Fruit fly (Drosophila melanogaster) whole organism, embryonic: ENCODE measurements around the gene nudC.
A peak's percentile ranks its signal among the peaks of the same experiment; 100 is the strongest.

ENCODE experiments used
- Atf3 ChIP-seq: fragments of 200-800 bp; sonication (Bioruptor generic); optimal IDR thresholded peaks from 3 replicates; lab custom pipeline; 2016; ENCODE audit warnings: missing biosample characterization, missing genetic modification characterization
- Bteb2 ChIP-seq: fragments of 200-800 bp; sonication (Bioruptor generic); optimal IDR thresholded peaks from 2 replicates; lab custom pipeline; 2016; ENCODE audit warnings: missing biosample characterization, missing genetic modification characterization
- CG10267 ChIP-seq: fragments of 200-800 bp; sonication (Bioruptor generic); optimal IDR thresholded peaks from 2 replicates; lab custom pipeline; 2018; ENCODE audit warnings: missing biosample characterization, mild to moderate bottlenecking, missing genetic modification characterization, moderate library complexity
- CG11398 ChIP-seq: fragments of 200-800 bp; sonication (Bioruptor generic); optimal IDR thresholded peaks from 2 replicates; lab custom pipeline; 2016; ENCODE audit warnings: missing biosample characterization, missing genetic modification characterization
- CG11560 ChIP-seq: fragments of 200-800 bp; sonication (Bioruptor generic); IDR thresholded peaks from 3 replicates; pipeline ENCODE4 v1.3.6; 2022; ENCODE audit warnings: missing biosample characterization, missing genetic modification characterization
- CG11695 ChIP-seq: fragments of 200-800 bp; sonication (Bioruptor generic); IDR thresholded peaks from 3 replicates; pipeline ENCODE4 v1.3.6; 2022; ENCODE audit warnings: missing biosample characterization, missing genetic modification characterization
- CG12659 ChIP-seq: fragments of 200-800 bp; sonication (Bioruptor generic); optimal IDR thresholded peaks from 3 replicates; lab custom pipeline; 2017; ENCODE audit warnings: mild to moderate bottlenecking, missing biosample characterization, missing genetic modification reagents, missing genetic modification characterization
- CG13624 ChIP-seq: fragments of 200-800 bp; sonication (Bioruptor generic); optimal IDR thresholded peaks from 2 replicates; lab custom pipeline; 2016; ENCODE audit warnings: missing biosample characterization, missing genetic modification characterization
- CG13775 ChIP-seq: fragments of 200-800 bp; sonication (Bioruptor generic); optimal IDR thresholded peaks from 3 replicates; lab custom pipeline; 2017; ENCODE audit warnings: missing biosample characterization, mild to moderate bottlenecking, missing genetic modification characterization
- CG15601 ChIP-seq: fragments of 200-800 bp; sonication (Bioruptor generic); optimal IDR thresholded peaks from 3 replicates; lab custom pipeline; 2019; ENCODE audit warnings: missing biosample characterization, mild to moderate bottlenecking, missing genetic modification characterization, moderate library complexity
- CG1603 ChIP-seq: fragments of 200-800 bp; sonication (Bioruptor generic); optimal IDR thresholded peaks from 2 replicates; lab custom pipeline; 2019; ENCODE audit warnings: missing biosample characterization, mild to moderate bottlenecking, missing genetic modification characterization, moderate library complexity
- CG17359 ChIP-seq: fragments of 200-800 bp; sonication (Bioruptor generic); optimal IDR thresholded peaks from 3 replicates; lab custom pipeline; 2018; ENCODE audit warnings: missing biosample characterization, mild to moderate bottlenecking, missing genetic modification characterization, moderate library complexity
- CG17361 ChIP-seq: fragments of 200-800 bp; sonication (Bioruptor generic); IDR thresholded peaks from 3 replicates; pipeline ENCODE4 v1.3.6; 2022; ENCODE audit warnings: missing biosample characterization, missing genetic modification characterization
- CG2889 ChIP-seq: fragments of 200-800 bp; sonication (Bioruptor generic); IDR thresholded peaks from 3 replicates; pipeline ENCODE4 v1.3.6; 2022; ENCODE audit warnings: missing biosample characterization, missing genetic modification characterization
- CG3065 ChIP-seq: fragments of 200-800 bp; sonication (Bioruptor generic); optimal IDR thresholded peaks from 2 replicates; lab custom pipeline; 2016; ENCODE audit warnings: missing biosample characterization, missing genetic modification characterization
- CG32532 ChIP-seq: fragments of 200-800 bp; sonication (Bioruptor generic); IDR thresholded peaks from 2 replicates; pipeline ENCODE4 v1.3.6; 2022; ENCODE audit warnings: missing biosample characterization, missing genetic modification characterization
- CG4730 ChIP-seq: fragments of 200-800 bp; sonication (Bioruptor generic); IDR thresholded peaks from 2 replicates; pipeline ENCODE4 v1.3.6; 2022; ENCODE audit warnings: missing biosample characterization, missing genetic modification characterization
- CG6272 ChIP-seq: fragments of 200-800 bp; sonication (Bioruptor generic); IDR thresholded peaks from 2 replicates; pipeline ENCODE4 v1.3.6; 2022; ENCODE audit warnings: missing biosample characterization, missing genetic modification characterization
- CG6854 ChIP-seq: fragments of 200-800 bp; sonication (Bioruptor generic); optimal IDR thresholded peaks from 3 replicates; lab custom pipeline; 2017; ENCODE audit warnings: missing biosample characterization, mild to moderate bottlenecking, missing genetic modification characterization
- CG7271 ChIP-seq: fragments of 200-800 bp; sonication (Bioruptor generic); optimal IDR thresholded peaks from 2 replicates; lab custom pipeline; 2018; ENCODE audit warnings: missing biosample characterization, mild to moderate bottlenecking, missing genetic modification characterization, moderate library complexity
- CG7928 ChIP-seq: fragments of 200-800 bp; sonication (Bioruptor generic); optimal IDR thresholded peaks from 2 replicates; lab custom pipeline; 2017; ENCODE audit warnings: missing biosample characterization, mild to moderate bottlenecking, missing genetic modification characterization
- CG8478 ChIP-seq: fragments of >200 bp; optimal IDR thresholded peaks from 2 replicates; lab custom pipeline; 2018
- CHES-1-like ChIP-seq: fragments of 200-800 bp; sonication (Bioruptor generic); optimal IDR thresholded peaks from 2 replicates; lab custom pipeline; 2016; ENCODE audit warnings: missing biosample characterization, missing genetic modification characterization
- D19A ChIP-seq: fragments of 200-800 bp; optimal IDR thresholded peaks from 3 replicates; lab custom pipeline; 2019; ENCODE audit warnings: missing biosample characterization, mild to moderate bottlenecking, missing genetic modification characterization, moderate library complexity
- E2f2 ChIP-seq: fragments of 200-800 bp; sonication (Bioruptor generic); IDR thresholded peaks from 2 replicates; pipeline ENCODE4 v1.3.6; 2022; ENCODE audit warnings: missing biosample characterization, missing genetic modification characterization
- Fer2 ChIP-seq: fragments of 200-800 bp; sonication (Bioruptor generic); optimal IDR thresholded peaks from 2 replicates; lab custom pipeline; 2018; ENCODE audit warnings: missing biosample characterization, mild to moderate bottlenecking, missing genetic modification characterization, moderate library complexity
- Hsf ChIP-seq: fragments of 200-800 bp; sonication (Bioruptor generic); optimal IDR thresholded peaks from 3 replicates; lab custom pipeline; 2016; ENCODE audit warnings: missing biosample characterization, missing genetic modification characterization
- Lhr ChIP-seq: fragments of 200-800 bp; sonication (Bioruptor generic); optimal IDR thresholded peaks from 3 replicates; lab custom pipeline; 2017; ENCODE audit warnings: mild to moderate bottlenecking, missing biosample characterization, missing genetic modification reagents, missing genetic modification characterization
- Lpt ChIP-seq: fragments of >200 bp; optimal IDR thresholded peaks from 2 replicates; lab custom pipeline; 2018; ENCODE audit warnings: missing biosample characterization, missing genetic modification characterization
- MESR4 ChIP-seq: fragments of 200-800 bp; sonication (Bioruptor generic); optimal IDR thresholded peaks from 2 replicates; lab custom pipeline; 2018; ENCODE audit warnings: missing biosample characterization, mild to moderate bottlenecking, missing genetic modification characterization, moderate library complexity
- Meics ChIP-seq: fragments of 200-800 bp; sonication (Bioruptor generic); optimal IDR thresholded peaks from 2 replicates; lab custom pipeline; 2017; ENCODE audit warnings: missing biosample characterization, mild to moderate bottlenecking, missing genetic modification characterization
- Neu2 ChIP-seq: fragments of 200-800 bp; sonication (Bioruptor generic); optimal IDR thresholded peaks from 3 replicates; lab custom pipeline; 2016; ENCODE audit warnings: missing biosample characterization, missing genetic modification characterization, borderline replicate concordance
- Sox100B ChIP-seq: fragments of 200-800 bp; sonication (Bioruptor generic); optimal IDR thresholded peaks from 3 replicates; lab custom pipeline; 2018; ENCODE audit warnings: missing biosample characterization, mild to moderate bottlenecking, missing genetic modification characterization
- az2 ChIP-seq: fragments of 200-800 bp; sonication (Bioruptor generic); optimal IDR thresholded peaks from 3 replicates; lab custom pipeline; 2016; ENCODE audit warnings: missing biosample characterization, missing genetic modification characterization
- corto ChIP-seq: fragments of 200-800 bp; sonication (Bioruptor generic); optimal IDR thresholded peaks from 2 replicates; lab custom pipeline; 2016; ENCODE audit warnings: missing biosample characterization, mild to moderate bottlenecking, missing genetic modification characterization, moderate library complexity
- dpn ChIP-seq, 2 experiments: fragments of 200-800 bp; sonication (Bioruptor generic); optimal IDR thresholded peaks; 3 replicates each; lab custom pipeline; 2016; ENCODE audit warnings: missing biosample characterization in 2 of 2, missing genetic modification characterization in 2 of 2
- ewg ChIP-seq: fragments of 200-800 bp; sonication (Bioruptor generic); optimal IDR thresholded peaks from 3 replicates; lab custom pipeline; 2017; ENCODE audit warnings: mild to moderate bottlenecking, missing biosample characterization, missing genetic modification reagents, missing genetic modification characterization
- eyg ChIP-seq: fragments of 200-800 bp; sonication (Bioruptor generic); optimal IDR thresholded peaks from 3 replicates; lab custom pipeline; 2016; ENCODE audit warnings: missing biosample characterization, missing genetic modification characterization
- ftz-f1 ChIP-seq: fragments of 200-800 bp; sonication (Bioruptor generic); optimal IDR thresholded peaks from 2 replicates; lab custom pipeline; 2016; ENCODE audit warnings: missing biosample characterization, missing genetic modification characterization
- gcm ChIP-seq: fragments of 200-800 bp; sonication (Bioruptor generic); optimal IDR thresholded peaks from 2 replicates; lab custom pipeline; 2019; ENCODE audit warnings: missing biosample characterization, mild to moderate bottlenecking, missing genetic modification characterization, moderate library complexity
- gcm2 ChIP-seq: fragments of 200-800 bp; sonication (Bioruptor generic); optimal IDR thresholded peaks from 2 replicates; lab custom pipeline; 2016; ENCODE audit warnings: missing biosample characterization, missing genetic modification characterization
- ham ChIP-seq: fragments of 200-800 bp; sonication (Bioruptor generic); IDR thresholded peaks from 2 replicates; pipeline ENCODE4 v1.3.6; 2022; ENCODE audit warnings: missing biosample characterization, missing genetic modification characterization
- her ChIP-seq: fragments of 200-800 bp; sonication (Bioruptor generic); optimal IDR thresholded peaks from 2 replicates; lab custom pipeline; 2016; ENCODE audit warnings: missing biosample characterization, missing genetic modification characterization
- jumu ChIP-seq: fragments of 200-800 bp; sonication (Bioruptor generic); optimal IDR thresholded peaks from 3 replicates; lab custom pipeline; 2016; ENCODE audit warnings: missing biosample characterization, missing genetic modification characterization
- odd ChIP-seq: fragments of 200-800 bp; sonication (Bioruptor generic); optimal IDR thresholded peaks from 2 replicates; lab custom pipeline; 2017; ENCODE audit warnings: missing biosample characterization, mild to moderate bottlenecking, missing genetic modification characterization
- pb ChIP-seq: fragments of 200-800 bp; sonication (Bioruptor generic); optimal IDR thresholded peaks from 3 replicates; lab custom pipeline; 2016; ENCODE audit warnings: missing biosample characterization, missing genetic modification characterization
- pros ChIP-seq: fragments of 200-800 bp; sonication (Bioruptor generic); optimal IDR thresholded peaks from 3 replicates; lab custom pipeline; 2019; ENCODE audit warnings: missing biosample characterization, mild to moderate bottlenecking, missing genetic modification characterization, moderate library complexity
- pzg ChIP-seq: fragments of 200-800 bp; sonication (Bioruptor generic); optimal IDR thresholded peaks from 3 replicates; lab custom pipeline; 2018; ENCODE audit warnings: missing biosample characterization, mild to moderate bottlenecking, missing genetic modification characterization, moderate library complexity
- ro ChIP-seq: fragments of 200-800 bp; sonication (Bioruptor generic); IDR thresholded peaks from 2 replicates; pipeline ENCODE4 v1.3.6; 2022; ENCODE audit warnings: missing biosample characterization, missing genetic modification characterization
- row ChIP-seq: fragments of 200-800 bp; sonication (Bioruptor generic); IDR thresholded peaks from 3 replicates; pipeline ENCODE4 v1.3.6; 2022; ENCODE audit warnings: missing biosample characterization, missing genetic modification characterization
- sima ChIP-seq: fragments of 200-800 bp; sonication (Bioruptor generic); optimal IDR thresholded peaks from 2 replicates; lab custom pipeline; 2016; ENCODE audit warnings: missing biosample characterization, missing genetic modification characterization
- slp2 ChIP-seq: fragments of 200-800 bp; sonication (Bioruptor generic); optimal IDR thresholded peaks from 2 replicates; lab custom pipeline; 2016; ENCODE audit warnings: missing biosample characterization, missing genetic modification characterization
- tin ChIP-seq: fragments of 200-800 bp; sonication (Bioruptor generic); optimal IDR thresholded peaks from 3 replicates; lab custom pipeline; 2016; ENCODE audit warnings: missing biosample characterization, missing genetic modification characterization

nudC gene

dm6 chr3L:16786728-16787127 lies 18.1 kb upstream of the nudC start, which contains the start of gene eIF3e (continued):
- TF ChIP-seq odd (GFP tag; lab: Kevin White, UChicago) (no peak), CG11560 (tag; lab: Robert Waterston, UW) (no peak), jumu (GFP tag; lab: Kevin White, UChicago) (no peak), CG1603 (tag; lab: Kevin White, UChicago) (no peak), Neu2 (no peak), CG7928 (GFP tag; lab: Kevin White, UChicago) (no peak), sima (no peak), CG8478 (lab: Kevin White, UChicago) (no peak), Fer2 (tag; lab: Kevin White, UChicago) (no peak), Lpt (GFP tag; lab: Kevin White, UChicago) (no peak), Lhr (peak; percentile 62), ro (no peak), CG11695 (GFP tag; lab: Robert Waterston, UW) (no peak), Atf3 (GFP tag; lab: Kevin White, UChicago) (no peak), row (GFP tag; lab: Robert Waterston, UW) (peak; percentile 51), CG32532 (GFP tag; lab: Robert Waterston, UW) (no peak), ewg (no peak), pros (GFP tag; lab: Kevin White, UChicago) (no peak), CG6854 (GFP tag; lab: Kevin White, UChicago) (no peak), pzg (GFP tag; lab: Kevin White, UChicago) (peak; percentile 50), E2f2 (peak; percentile 89), CG7271 (tag; lab: Kevin White, UChicago) (no peak), az2 (GFP tag; lab: Kevin White, UChicago) (no peak), CG2889 (GFP tag; lab: Robert Waterston, UW) (no peak), CG17361 (GFP tag; lab: Robert Waterston, UW) (no peak), Sox100B (no peak), tin (GFP tag; lab: Kevin White, UChicago) (no peak), eyg (GFP tag; lab: Kevin White, UChicago) (no peak), D19A (tag; lab: Kevin White, UChicago) (no peak), CG6272 (GFP tag; lab: Robert Waterston, UW) (no peak), ham (GFP tag; lab: Robert Waterston, UW) (no peak), pb (GFP tag; lab: Kevin White, UChicago) (no peak), CG13624 (GFP tag; lab: Kevin White, UChicago) (no peak), her (GFP tag; lab: Kevin White, UChicago) (no peak), CG3065 (GFP tag; lab: Kevin White, UChicago) (no peak), gcm2 (GFP tag; lab: Kevin White, UChicago) (no peak), MESR4 (peak; percentile 99), corto (GFP tag; lab: Kevin White, UChicago) (no peak), CG17359 (no peak), CHES-1-like (GFP tag; lab: Kevin White, UChicago) (no peak), slp2 (GFP tag; lab: Kevin White, UChicago) (no peak), CG4730 (GFP tag; lab: Robert Waterston, UW) (no peak), CG12659 (GFP tag; lab: Kevin White, UChicago) (no peak), Bteb2 (GFP tag; lab: Kevin White, UChicago) (no peak), CG11398 (no peak), dpn (GFP tag; optimal IDR thresholded peaks at IDR 0.05; lab: Kevin White, UChicago) (no peak), ftz-f1 (GFP tag; lab: Kevin White, UChicago) (peak; percentile 77), Meics (GFP tag; lab: Kevin White, UChicago) (no peak), CG10267 (no peak), gcm (GFP tag; lab: Kevin White, UChicago) (no peak), CG13775 (GFP tag; lab: Kevin White, UChicago) (no peak), Hsf (GFP tag; lab: Kevin White, UChicago) (no peak), CG15601 (tag; lab: Kevin White, UChicago) (no peak)
